Fruit fly (Drosophila melanogaster) whole organism, embryonic: ENCODE results near the gene Chd64.

Source experiments
- Atf3 ChIP-seq: fragments of 200-800 bp; sonication (Bioruptor generic); optimal IDR thresholded peaks from 3 replicates; lab custom pipeline; 2016; ENCODE audit warnings: missing biosample characterization, missing genetic modification characterization
- Atf6 ChIP-seq: fragments of 200-800 bp; sonication (Bioruptor generic); IDR thresholded peaks from 2 replicates; pipeline ENCODE4 v1.3.6; 2022; ENCODE audit warnings: missing biosample characterization, missing genetic modification characterization
- Blimp-1 ChIP-seq: fragments of 200-800 bp; sonication (Bioruptor generic); optimal IDR thresholded peaks from 3 replicates; lab custom pipeline; 2018; ENCODE audit warnings: missing biosample characterization, missing genetic modification characterization, mild to moderate bottlenecking, moderate library complexity, missing genetic modification reagents
- CG10267 ChIP-seq: fragments of 200-800 bp; sonication (Bioruptor generic); optimal IDR thresholded peaks from 2 replicates; lab custom pipeline; 2018; ENCODE audit warnings: missing biosample characterization, mild to moderate bottlenecking, missing genetic modification characterization, moderate library complexity
- CG10321 ChIP-seq: fragments of 200-800 bp; sonication (Bioruptor generic); IDR thresholded peaks from 2 replicates; pipeline ENCODE4 v1.3.6; 2022; ENCODE audit warnings: missing biosample characterization, missing genetic modification characterization
- CG10565 ChIP-seq: fragments of 200-800 bp; sonication (Bioruptor generic); optimal IDR thresholded peaks from 3 replicates; lab custom pipeline; 2016; ENCODE audit warnings: missing biosample characterization, mild to moderate bottlenecking, missing genetic modification characterization
- CG11093 ChIP-seq: fragments of 200-800 bp; sonication (Bioruptor generic); IDR thresholded peaks from 3 replicates; pipeline ENCODE4 v1.3.6; 2022; ENCODE audit warnings: missing biosample characterization, missing genetic modification characterization
- CG11560 ChIP-seq: fragments of 200-800 bp; sonication (Bioruptor generic); IDR thresholded peaks from 3 replicates; pipeline ENCODE4 v1.3.6; 2022; ENCODE audit warnings: missing biosample characterization, missing genetic modification characterization
- CG12769 ChIP-seq: fragments of 200-800 bp; sonication (Bioruptor generic); optimal IDR thresholded peaks from 2 replicates; lab custom pipeline; 2019; ENCODE audit warnings: missing biosample characterization, mild to moderate bottlenecking, missing genetic modification characterization, moderate library complexity
- CG14710 ChIP-seq: fragments of 200-800 bp; sonication (Bioruptor generic); optimal IDR thresholded peaks from 3 replicates; lab custom pipeline; 2019; ENCODE audit warnings: missing biosample characterization, mild to moderate bottlenecking, missing genetic modification characterization, moderate library complexity
- CG31441 ChIP-seq: fragments of 200-800 bp; sonication (Bioruptor generic); IDR thresholded peaks from 2 replicates; pipeline ENCODE4 v1.3.6; 2022; ENCODE audit warnings: missing biosample characterization, missing genetic modification characterization
- CG3281 ChIP-seq: fragments of 200-800 bp; sonication (Bioruptor generic); optimal IDR thresholded peaks from 3 replicates; lab custom pipeline; 2017; ENCODE audit warnings: missing biosample characterization, mild to moderate bottlenecking, missing genetic modification characterization
- CG3407 ChIP-seq: fragments of 200-800 bp; sonication (Bioruptor generic); optimal IDR thresholded peaks from 2 replicates; lab custom pipeline; 2018; ENCODE audit warnings: missing biosample characterization, mild to moderate bottlenecking, missing genetic modification characterization
- CG34224 ChIP-seq: fragments of 200-800 bp; sonication (Bioruptor generic); IDR thresholded peaks from 3 replicates; pipeline ENCODE4 v1.3.6; 2022; ENCODE audit warnings: missing biosample characterization, missing genetic modification characterization; ENCODE audit not compliant: partially characterized antibody
- CG4707 ChIP-seq: fragments of 200-800 bp; sonication (Bioruptor generic); optimal IDR thresholded peaks from 2 replicates; lab custom pipeline; 2018; ENCODE audit warnings: missing biosample characterization, mild to moderate bottlenecking, missing genetic modification characterization, moderate library complexity
- CG4730 ChIP-seq: fragments of 200-800 bp; sonication (Bioruptor generic); IDR thresholded peaks from 2 replicates; pipeline ENCODE4 v1.3.6; 2022; ENCODE audit warnings: missing biosample characterization, missing genetic modification characterization
- CG5245 ChIP-seq: fragments of 200-800 bp; sonication (Bioruptor generic); optimal IDR thresholded peaks from 3 replicates; lab custom pipeline; 2016; ENCODE audit warnings: missing biosample characterization, missing genetic modification characterization
- CG6854 ChIP-seq: fragments of 200-800 bp; sonication (Bioruptor generic); optimal IDR thresholded peaks from 3 replicates; lab custom pipeline; 2017; ENCODE audit warnings: missing biosample characterization, mild to moderate bottlenecking, missing genetic modification characterization
- CG7271 ChIP-seq: fragments of 200-800 bp; sonication (Bioruptor generic); optimal IDR thresholded peaks from 2 replicates; lab custom pipeline; 2018; ENCODE audit warnings: missing biosample characterization, mild to moderate bottlenecking, missing genetic modification characterization, moderate library complexity
- CG8281 ChIP-seq: fragments of 200-800 bp; sonication (Bioruptor generic); optimal IDR thresholded peaks from 2 replicates; lab custom pipeline; 2018; ENCODE audit warnings: missing biosample characterization, mild to moderate bottlenecking, missing genetic modification characterization, moderate library complexity
- CG8290 ChIP-seq, 3 experiments: fragments of 200-800 bp; sonication (Bioruptor generic); optimal IDR thresholded peaks; 2 replicates each; lab custom pipeline; 2016 to 2019; ENCODE audit warnings: missing biosample characterization in 3 of 3, missing genetic modification characterization in 3 of 3, mild to moderate bottlenecking in 2 of 3, moderate library complexity in 1 of 3
- D19A ChIP-seq: fragments of 200-800 bp; optimal IDR thresholded peaks from 3 replicates; lab custom pipeline; 2019; ENCODE audit warnings: missing biosample characterization, mild to moderate bottlenecking, missing genetic modification characterization, moderate library complexity
- E2f1 ChIP-seq: fragments of 200-800 bp; sonication (Bioruptor generic); IDR thresholded peaks from 2 replicates; pipeline ENCODE4 v1.3.6; 2022; ENCODE audit warnings: missing biosample characterization, missing genetic modification characterization
- ERR ChIP-seq: fragments of 200-800 bp; sonication (Bioruptor generic); optimal IDR thresholded peaks from 2 replicates; lab custom pipeline; 2016; ENCODE audit warnings: missing biosample characterization, missing genetic modification characterization
- H15 ChIP-seq: fragments of 200-800 bp; sonication (Bioruptor generic); IDR thresholded peaks from 3 replicates; pipeline ENCODE4 v1.3.6; 2022; ENCODE audit warnings: missing biosample characterization, missing genetic modification characterization
- Hand ChIP-seq: fragments of 200-800 bp; sonication (Bioruptor generic); optimal IDR thresholded peaks from 2 replicates; lab custom pipeline; 2017; ENCODE audit warnings: mild to moderate bottlenecking, missing biosample characterization, missing genetic modification reagents, missing genetic modification characterization
- MBD-R2 ChIP-seq: fragments of 200-800 bp; sonication (Bioruptor generic); IDR thresholded peaks from 2 replicates; pipeline ENCODE4 v1.3.6; 2022; ENCODE audit warnings: missing biosample characterization, missing genetic modification characterization
- Meics ChIP-seq: fragments of 200-800 bp; sonication (Bioruptor generic); optimal IDR thresholded peaks from 2 replicates; lab custom pipeline; 2017; ENCODE audit warnings: missing biosample characterization, mild to moderate bottlenecking, missing genetic modification characterization
- NC2β ChIP-seq: fragments of 200-800 bp; sonication (Bioruptor generic); optimal IDR thresholded peaks from 2 replicates; lab custom pipeline; 2016; ENCODE audit warnings: missing biosample characterization, missing genetic modification characterization
- Rfx ChIP-seq: fragments of 200-800 bp; sonication (Bioruptor generic); IDR thresholded peaks from 2 replicates; pipeline ENCODE4 v1.3.6; 2022; ENCODE audit warnings: missing biosample characterization, missing genetic modification characterization
- Ssrp ChIP-seq: fragments of 200-800 bp; sonication (Bioruptor generic); optimal IDR thresholded peaks from 2 replicates; lab custom pipeline; 2018; ENCODE audit warnings: missing biosample characterization, mild to moderate bottlenecking, missing genetic modification characterization, moderate library complexity
- amos ChIP-seq: fragments of 200-800 bp; sonication (Bioruptor generic); IDR thresholded peaks from 2 replicates; pipeline ENCODE4 v1.3.6; 2022; ENCODE audit warnings: missing biosample characterization, missing genetic modification characterization; ENCODE audit not compliant: partially characterized antibody
- bsh ChIP-seq, 2 experiments: fragments of 200-800 bp; sonication (Bioruptor generic); optimal IDR thresholded peaks; 2 replicates each; lab custom pipeline; 2017 to 2018; ENCODE audit warnings: mild to moderate bottlenecking in 2 of 2, missing biosample characterization in 2 of 2, missing genetic modification characterization in 2 of 2, moderate library complexity in 1 of 2
- cg ChIP-seq: fragments of 200-800 bp; sonication (Bioruptor generic); optimal IDR thresholded peaks from 3 replicates; lab custom pipeline; 2019; ENCODE audit warnings: missing biosample characterization, mild to moderate bottlenecking, missing genetic modification characterization, moderate library complexity
- chif ChIP-seq, 2 experiments: fragments of 200-800 bp; sonication (Bioruptor generic); optimal IDR thresholded peaks; 3 replicates each; lab custom pipeline; 2016; ENCODE audit warnings: missing biosample characterization in 2 of 2, missing genetic modification characterization in 2 of 2
- chinmo ChIP-seq: fragments of 200-800 bp; sonication (Bioruptor generic); IDR thresholded peaks from 4 replicates; pipeline ENCODE4 v1.3.6; 2022; ENCODE audit warnings: missing biosample characterization, missing genetic modification characterization; ENCODE audit not compliant: partially characterized antibody
- fd64A ChIP-seq: fragments of 200-800 bp; sonication (Bioruptor generic); optimal IDR thresholded peaks from 3 replicates; lab custom pipeline; 2018; ENCODE audit warnings: missing biosample characterization, mild to moderate bottlenecking, missing genetic modification characterization
- fu2 ChIP-seq: fragments of 200-800 bp; sonication (Bioruptor generic); optimal IDR thresholded peaks from 2 replicates; lab custom pipeline; 2016; ENCODE audit warnings: missing biosample characterization, missing genetic modification characterization
- gfzf ChIP-seq: fragments of 200-800 bp; sonication (Bioruptor generic); optimal IDR thresholded peaks from 2 replicates; lab custom pipeline; 2016; ENCODE audit warnings: missing biosample characterization, mild to moderate bottlenecking, missing genetic modification characterization, moderate library complexity
- grau ChIP-seq: fragments of 200-800 bp; optimal IDR thresholded peaks from 3 replicates; lab custom pipeline; 2019; ENCODE audit warnings: missing biosample characterization, mild to moderate bottlenecking, missing genetic modification characterization, moderate library complexity
- gsb ChIP-seq: fragments of 200-800 bp; sonication (Bioruptor generic); IDR thresholded peaks from 2 replicates; pipeline ENCODE4 v1.3.6; 2022; ENCODE audit warnings: missing biosample characterization, missing genetic modification characterization
- jing ChIP-seq: fragments of 200-800 bp; sonication (Bioruptor generic); optimal IDR thresholded peaks from 2 replicates; lab custom pipeline; 2018; ENCODE audit warnings: missing biosample characterization, mild to moderate bottlenecking, missing genetic modification characterization
- maf-S ChIP-seq: fragments of 200-800 bp; sonication (Bioruptor generic); optimal IDR thresholded peaks from 2 replicates; lab custom pipeline; 2016; ENCODE audit warnings: missing biosample characterization, missing genetic modification characterization
- salm ChIP-seq: fragments of 200-800 bp; sonication (Bioruptor generic); optimal IDR thresholded peaks from 2 replicates; lab custom pipeline; 2018; ENCODE audit warnings: missing biosample characterization, mild to moderate bottlenecking, missing genetic modification characterization
- sd ChIP-seq: fragments of 200-800 bp; sonication (Bioruptor generic); optimal IDR thresholded peaks from 3 replicates; lab custom pipeline; 2018; ENCODE audit warnings: missing biosample characterization, mild to moderate bottlenecking, missing genetic modification characterization, moderate library complexity
- seq ChIP-seq: fragments of 200-800 bp; sonication (Bioruptor generic); IDR thresholded peaks from 2 replicates; pipeline ENCODE4 v1.3.6; 2022; ENCODE audit warnings: missing biosample characterization, missing genetic modification characterization
- slbo ChIP-seq: fragments of 200-800 bp; sonication (Bioruptor generic); IDR thresholded peaks from 2 replicates; pipeline ENCODE4 v1.3.6; 2022; ENCODE audit warnings: missing biosample characterization, missing genetic modification characterization
- slp2 ChIP-seq: fragments of 200-800 bp; sonication (Bioruptor generic); optimal IDR thresholded peaks from 2 replicates; lab custom pipeline; 2016; ENCODE audit warnings: missing biosample characterization, missing genetic modification characterization
- ttk ChIP-seq: fragments of 200-800 bp; sonication (Bioruptor generic); IDR thresholded peaks from 2 replicates; pipeline ENCODE4 v2.1.2; 2022; ENCODE audit warnings: missing biosample characterization, missing genetic modification characterization
- unpg ChIP-seq: fragments of 200-800 bp; sonication (Bioruptor generic); optimal IDR thresholded peaks from 3 replicates; lab custom pipeline; 2018; ENCODE audit warnings: missing biosample characterization, mild to moderate bottlenecking, missing genetic modification characterization, moderate library complexity

Gene Chd64

DNA sequence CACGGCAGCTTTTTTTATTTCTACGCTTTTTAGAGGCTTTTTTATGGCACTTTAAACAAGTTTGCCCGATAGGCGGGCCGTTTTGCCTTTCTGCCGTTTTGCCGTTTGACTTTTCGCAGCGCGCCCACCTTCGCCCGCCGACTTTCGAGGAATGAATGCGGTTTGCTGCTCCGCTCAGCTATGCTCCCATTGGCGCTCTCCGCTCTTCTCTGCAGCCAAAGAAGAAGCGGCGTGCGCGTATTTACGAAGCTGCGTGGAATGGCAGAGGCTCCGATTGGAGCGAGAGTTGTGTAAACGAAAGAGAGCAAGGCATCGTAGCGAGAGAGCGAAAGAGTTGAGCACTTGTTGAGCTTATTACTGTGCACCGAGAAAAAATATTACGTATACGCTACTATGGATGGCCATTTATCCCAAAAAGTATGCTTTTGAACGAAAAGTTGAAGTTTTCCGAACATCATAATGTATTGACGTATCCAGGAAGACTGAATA, 50.6 kb downstream of the Chd64 start, which contains the start of gene wit (continued):
- TF ChIP-seq Atf6 (GFP tag; lab: Robert Waterston, UW) (0 out of 2 replicates have a peak, but pooled peaks have one; percentile 17), jing (GFP tag; lab: Kevin White, UChicago) (no peak), CG4730 (GFP tag; lab: Robert Waterston, UW) (no peak), salm (tag; lab: Kevin White, UChicago) (no peak), CG11560 (tag; lab: Robert Waterston, UW) (no peak), CG14710 (tag; lab: Kevin White, UChicago) (no peak), CG6854 (GFP tag; lab: Kevin White, UChicago) (peak; percentile 65), unpg (GFP tag; lab: Kevin White, UChicago) (peak; percentile 6), CG3407 (GFP tag; lab: Kevin White, UChicago) (no peak), D19A (tag; lab: Kevin White, UChicago) (no peak), bsh (GFP tag; optimal IDR thresholded peaks at IDR 0.05; lab: Kevin White, UChicago) (peak in 1 of 2 experiments; percentile 31), amos (GFP tag; lab: Robert Waterston, UW) (no peak; the same call in 1 of the 2 replicates), Atf3 (no peak), CG11093 (GFP tag; lab: Robert Waterston, UW) (no peak), grau (tag; lab: Kevin White, UChicago) (no peak), MBD-R2 (GFP tag; lab: Robert Waterston, UW) (no peak), sd (tag; lab: Kevin White, UChicago) (peak; percentile 87), cg (no peak), CG7271 (tag; lab: Kevin White, UChicago) (no peak), CG10565 (GFP tag; lab: Kevin White, UChicago) (no peak), maf-S (no peak), CG34224 (GFP tag; lab: Robert Waterston, UW) (peak; percentile 75), gfzf (GFP tag; lab: Kevin White, UChicago) (peak; percentile 32), CG3281 (GFP tag; lab: Kevin White, UChicago) (peak; percentile 1), CG10267 (tag; lab: Kevin White, UChicago) (no peak), chif (GFP tag; optimal IDR thresholded peaks at IDR 0.05; lab: Kevin White, UChicago) (no peak), gsb (GFP tag; lab: Robert Waterston, UW) (no peak), Meics (peak; percentile 11), slp2 (GFP tag; lab: Kevin White, UChicago) (no peak), Blimp-1 (GFP tag; lab: Kevin White, UChicago) (no peak), Ssrp (tag; lab: Kevin White, UChicago) (no peak), Rfx (GFP tag; lab: Robert Waterston, UW) (peak; percentile 31; the same call in 1 of the 2 replicates), H15 (GFP tag; lab: Robert Waterston, UW) (no peak), E2f1 (GFP tag; lab: Robert Waterston, UW) (no peak), CG5245 (no peak), fd64A (GFP tag; lab: Kevin White, UChicago) (no peak), CG8281 (tag; lab: Kevin White, UChicago) (no peak), CG31441 (GFP tag; lab: Robert Waterston, UW) (no peak), fu2 (GFP tag; lab: Kevin White, UChicago) (no peak), CG4707 (GFP tag; lab: Kevin White, UChicago) (peak; percentile 22), chinmo (GFP tag; lab: Robert Waterston, UW) (peak; percentile 97), Hand (GFP tag; lab: Kevin White, UChicago) (peak; percentile 55), NC2β (no peak), CG12769 (tag; lab: Kevin White, UChicago) (peak; percentile 90), slbo (GFP tag; lab: Robert Waterston, UW) (0 out of 2 replicates have a peak, but pooled peaks have one; percentile 36), CG8290 (GFP tag; optimal IDR thresholded peaks at IDR 0.05; lab: Kevin White, UChicago) (no peak), CG8290 (tag; optimal IDR thresholded peaks at IDR 0.05; lab: Kevin White, UChicago) (peak in 1 of 2 experiments; percentile 73), seq (no peak), ttk (GFP tag; lab: Robert Waterston, UW) (0 out of 2 replicates have a peak, but pooled peaks have one; percentile 22), CG10321 (GFP tag; lab: Robert Waterston, UW) (no peak), ERR (GFP tag; lab: Kevin White, UChicago) (no peak)
